Fruit fly (Drosophila melanogaster): ENCODE results near the gene RecQ5.

DNA sequence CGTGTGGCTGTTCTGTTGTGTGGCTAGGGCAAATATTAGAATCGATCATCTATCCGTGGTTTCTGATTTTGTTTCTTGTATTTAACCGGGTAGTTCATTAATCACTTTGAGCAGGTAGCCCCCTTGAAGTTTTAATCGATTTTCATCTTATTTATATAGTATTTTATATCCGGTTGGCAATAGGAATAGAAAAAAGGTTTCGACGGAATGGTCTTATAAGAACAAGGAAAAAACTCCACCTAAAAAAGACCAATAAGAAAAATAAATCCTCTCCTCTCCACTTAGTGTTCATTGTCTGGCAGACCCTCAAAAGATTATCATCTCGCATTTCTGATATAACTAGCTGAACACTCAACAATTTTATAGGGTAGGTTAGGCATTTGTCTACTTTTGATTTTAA, 13.5 kb downstream of the RecQ5 start:
- no peak for TF ChIP-seq usp (GFP tag; optimal IDR thresholded peaks at IDR 0.05)
- no peak for TF ChIP-seq CG9705 (GFP tag; optimal IDR thresholded peaks at IDR 0.05)
- no peak for TF ChIP-seq woc (GFP tag; optimal IDR thresholded peaks at IDR 0.05)
- TF ChIP-seq tai (GFP tag; optimal IDR thresholded peaks at IDR 0.05), result no peak
- no peak for TF ChIP-seq Abd-B (GFP tag; optimal IDR thresholded peaks at IDR 0.05)
- TF ChIP-seq lola (GFP tag; optimal IDR thresholded peaks at IDR 0.05), result no peak
- no peak for TF ChIP-seq Dfd (GFP tag; optimal IDR thresholded peaks at IDR 0.05)

All from whole organism, wandering third instar larva.